Fruit fly (Drosophila melanogaster): ENCODE data around the gene bbx.

The bbx gene

DNA sequence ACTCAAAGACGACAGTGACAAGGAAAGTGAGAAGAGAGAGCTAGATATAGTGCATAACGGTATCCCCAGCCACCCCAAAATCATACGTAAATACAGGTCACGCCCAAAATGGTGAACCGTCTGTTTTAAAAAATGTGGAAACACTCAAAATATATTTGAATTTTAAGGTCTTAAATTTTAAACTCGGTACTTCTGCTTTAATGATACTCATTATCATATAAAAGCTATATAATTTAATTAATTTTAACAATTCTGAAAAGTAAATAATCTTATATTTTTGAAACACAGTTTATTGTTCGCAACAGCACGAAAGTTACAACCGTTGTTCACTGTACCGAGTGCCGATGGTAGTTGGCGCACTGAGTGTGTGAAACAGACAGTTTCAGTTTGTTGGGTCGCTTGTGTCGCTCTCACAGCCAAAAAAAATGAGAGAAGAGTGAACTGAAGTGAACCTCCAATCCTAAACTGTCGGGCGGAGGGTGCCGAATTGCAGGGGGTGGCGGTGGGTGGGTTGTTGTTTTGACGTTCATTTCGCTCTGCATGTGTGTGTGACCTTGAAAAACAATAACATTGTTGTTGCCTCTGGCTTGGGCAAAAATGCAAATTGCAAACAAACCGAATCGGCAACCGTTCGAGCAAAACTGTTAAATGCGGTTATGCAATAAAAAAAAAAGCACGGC lies 3.6 kb downstream of the bbx start (continued):
- peak; percentile 2 to 71 for TF ChIP-seq salr (GFP tag; optimal IDR thresholded peaks at IDR 0.05)
- TF ChIP-seq spab (GFP tag; optimal IDR thresholded peaks at IDR 0.05): peak; percentile 63
- peak; percentile 66 for TF ChIP-seq CG3032 (tag; optimal IDR thresholded peaks at IDR 0.05)
- TF ChIP-seq fkh (GFP tag; optimal IDR thresholded peaks at IDR 0.05): peak; percentile 56
- TF ChIP-seq CG6276 (GFP tag; optimal IDR thresholded peaks at IDR 0.05): no peak
- peak; percentile 48 for TF ChIP-seq vri (GFP tag; optimal IDR thresholded peaks at IDR 0.05)
- peak; percentile 62 for TF ChIP-seq lz (GFP tag; optimal IDR thresholded peaks at IDR 0.05)
- peak; percentile 69 for TF ChIP-seq dsx (GFP tag; optimal IDR thresholded peaks at IDR 0.05; ENCODE audit: poor library complexity, severe bottlenecking)
- peak; percentile 66 for TF ChIP-seq fd59A (GFP tag; optimal IDR thresholded peaks at IDR 0.05)
- peak; percentile 71 for TF ChIP-seq Eip93F (GFP tag; optimal IDR thresholded peaks at IDR 0.05)
- peak; percentile 74 for TF ChIP-seq Ets96B (tag; optimal IDR thresholded peaks at IDR 0.05)
- TF ChIP-seq CG8119 (GFP tag; IDR thresholded peaks at IDR 0.05): peak; percentile 95
- TF ChIP-seq svp (GFP tag): peak; percentile 90
- TF ChIP-seq CG11762 (GFP tag; optimal IDR thresholded peaks at IDR 0.05; ENCODE audit: insufficient read depth): peak; percentile 72
- peak; percentile 66 for TF ChIP-seq Smox (GFP tag; optimal IDR thresholded peaks at IDR 0.05)
- TF ChIP-seq cyc (GFP tag; optimal IDR thresholded peaks at IDR 0.05): peak; percentile 48
- peak; percentile 78 for TF ChIP-seq CG10631 (GFP tag; optimal IDR thresholded peaks at IDR 0.05)
- peak; percentile 80 for TF ChIP-seq Lpt (GFP tag; optimal IDR thresholded peaks at IDR 0.05)
- TF ChIP-seq Hr4 (GFP tag; optimal IDR thresholded peaks at IDR 0.05): peak; percentile 79
- peak; percentile 66 for TF ChIP-seq topi (GFP tag; optimal IDR thresholded peaks at IDR 0.05)
- TF ChIP-seq Sox14 (GFP tag; optimal IDR thresholded peaks at IDR 0.05): peak; percentile 28
- TF ChIP-seq CG34406 (GFP tag; optimal IDR thresholded peaks at IDR 0.05): peak; percentile 78
- TF ChIP-seq CG15336 (GFP tag; IDR thresholded peaks at IDR 0.05): peak; percentile 94
- peak; percentile 79 for TF ChIP-seq CG11902 (GFP tag; optimal IDR thresholded peaks at IDR 0.05)
- peak; percentile 94 for TF ChIP-seq Eip78C (GFP tag)
- peak; percentile 61 for TF ChIP-seq CG8632 (GFP tag; optimal IDR thresholded peaks at IDR 0.05)
- TF ChIP-seq CG32006 (GFP tag; optimal IDR thresholded peaks at IDR 0.05): peak; percentile 96
- peak; percentile 79 for TF ChIP-seq CG3919 (GFP tag; optimal IDR thresholded peaks at IDR 0.05)
- peak; percentile 32 for TF ChIP-seq Hr39 (GFP tag; optimal IDR thresholded peaks at IDR 0.05)

- TF ChIP-seq Met (GFP tag; optimal IDR thresholded peaks at IDR 0.05) (peak; percentile 98), CG8319 (GFP tag; optimal IDR thresholded peaks at IDR 0.05) (peak; percentile 97), CG32006 (GFP tag; optimal IDR thresholded peaks at IDR 0.05) (peak; percentile 100), Blimp-1 (GFP tag; optimal IDR thresholded peaks at IDR 0.05) (peak; percentile 96), CG6276 (GFP tag; optimal IDR thresholded peaks at IDR 0.05) (peak; percentile 99), Eip93F (GFP tag; optimal IDR thresholded peaks at IDR 0.05) (peak; percentile 96), Hr4 (GFP tag; optimal IDR thresholded peaks at IDR 0.05) (peak; percentile 99), net (GFP tag; optimal IDR thresholded peaks at IDR 0.05) (peak; percentile 99), spab (GFP tag; optimal IDR thresholded peaks at IDR 0.05) (peak; percentile 98), acj6 (GFP tag; optimal IDR thresholded peaks at IDR 0.05) (peak; percentile 99), OdsH (GFP tag; optimal IDR thresholded peaks at IDR 0.05) (peak; percentile 99), Eip75B (GFP tag; optimal IDR thresholded peaks at IDR 0.05) (peak; percentile 99), Hr39 (GFP tag; optimal IDR thresholded peaks at IDR 0.05) (peak; percentile 98), lz (GFP tag; optimal IDR thresholded peaks at IDR 0.05) (peak; percentile 99), CG34406 (GFP tag; optimal IDR thresholded peaks at IDR 0.05) (peak; percentile 98), CG6163 (GFP tag; IDR thresholded peaks at IDR 0.05) (peak; percentile 97), CG9139 (GFP tag; optimal IDR thresholded peaks at IDR 0.05) (peak; percentile 97), CG16779 (tag; optimal IDR thresholded peaks at IDR 0.05) (peak; percentile 98), Hr38 (GFP tag; optimal IDR thresholded peaks at IDR 0.05) (peak; percentile 3), CG10631 (GFP tag; optimal IDR thresholded peaks at IDR 0.05) (peak; percentile 98), dsx (GFP tag; optimal IDR thresholded peaks at IDR 0.05; ENCODE audit: poor library complexity, severe bottlenecking) (peak; percentile 97), Sox102F (GFP tag; optimal IDR thresholded peaks at IDR 0.05) (peak; percentile 99), fkh (GFP tag; optimal IDR thresholded peaks at IDR 0.05) (peak; percentile 86), CG1621 (tag; optimal IDR thresholded peaks at IDR 0.05) (peak; percentile 97), CG11902 (GFP tag; optimal IDR thresholded peaks at IDR 0.05) (peak; percentile 97), salr (GFP tag; optimal IDR thresholded peaks at IDR 0.05) (peak; percentile 96 to 98), CG8632 (GFP tag; optimal IDR thresholded peaks at IDR 0.05) (peak; percentile 99), vri (GFP tag; optimal IDR thresholded peaks at IDR 0.05) (peak; percentile 97), CG11294 (GFP tag; IDR thresholded peaks at IDR 0.05) (peak; percentile 96), fd59A (GFP tag; optimal IDR thresholded peaks at IDR 0.05) (peak; percentile 99), Sox14 (GFP tag; optimal IDR thresholded peaks at IDR 0.05) (peak; percentile 98), Smox (GFP tag; optimal IDR thresholded peaks at IDR 0.05) (peak; percentile 98), CG8119 (GFP tag; IDR thresholded peaks at IDR 0.05) (peak; percentile 99), CG7368 (GFP tag; optimal IDR thresholded peaks at IDR 0.05) (peak; percentile 97), cyc (GFP tag; optimal IDR thresholded peaks at IDR 0.05) (peak; percentile 98)
Measured at dm6 chrX:21367363-21368072, 4.7 kb downstream of the bbx start.
